Worm (Caenorhabditis elegans): ENCODE results near the gene mak-1.

mak-1 gene

DNA sequence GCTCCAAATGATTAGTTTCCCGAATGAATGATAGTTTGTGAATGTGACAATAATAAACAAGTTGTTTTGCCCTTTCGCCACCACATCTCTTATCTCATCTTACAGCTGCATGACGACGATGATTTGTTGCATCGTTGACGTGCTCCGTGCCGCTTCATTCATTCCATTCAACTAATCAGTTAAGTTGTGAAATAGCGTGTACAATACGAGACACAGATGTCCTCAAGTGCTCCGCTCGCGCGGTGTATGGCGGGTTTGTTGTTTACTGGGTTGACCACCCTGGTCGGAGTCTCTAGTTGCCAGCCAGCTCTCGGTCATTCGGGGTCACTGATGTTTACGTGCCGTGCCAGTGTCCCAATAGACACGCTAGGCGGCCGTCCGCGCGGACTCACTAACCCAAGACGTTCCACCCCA is 4.1 kb downstream of the mak-1 start (continued):
- TF ChIP-seq somi-1 (GFP tag; optimal IDR thresholded peaks at IDR 0.05) (no peak), tbx-9 (tag; optimal IDR thresholded peaks at IDR 0.05; ENCODE audit: borderline replicate concordance) (peak; percentile 58), ceh-91 (GFP tag; IDR thresholded peaks at IDR 0.05) (no peak), mcd-1 (GFP tag; IDR thresholded peaks at IDR 0.05) (no peak), dpff-1 (tag; optimal IDR thresholded peaks at IDR 0.05) (no peak), snpc-1.3 (tag; optimal IDR thresholded peaks at IDR 0.05; ENCODE audit: insufficient read depth) (no peak)

- TF ChIP-seq pbrm-1 (GFP tag; IDR thresholded peaks at IDR 0.05) (no peak), dpff-1 (tag; optimal IDR thresholded peaks at IDR 0.05) (no peak), lsl-1 (GFP tag; optimal IDR thresholded peaks at IDR 0.05) (no peak), rec-8 (tag; optimal IDR thresholded peaks at IDR 0.05) (no peak), fkh-3 (tag; optimal IDR thresholded peaks at IDR 0.05) (no peak), akir-1 (GFP tag; optimal IDR thresholded peaks at IDR 0.05) (no peak), nfyb-1 (GFP tag; IDR thresholded peaks at IDR 0.05) (no peak), nfya-1 (tag; optimal IDR thresholded peaks at IDR 0.05; ENCODE audit: borderline replicate concordance, insufficient read depth) (no peak), ceh-91 (GFP tag; IDR thresholded peaks at IDR 0.05) (no peak), hsf-1 (GFP tag; IDR thresholded peaks at IDR 0.05) (no peak)
Measured at ce11 chrII:8748638-8749037, 4.8 kb downstream of the mak-1 start.

DNA sequence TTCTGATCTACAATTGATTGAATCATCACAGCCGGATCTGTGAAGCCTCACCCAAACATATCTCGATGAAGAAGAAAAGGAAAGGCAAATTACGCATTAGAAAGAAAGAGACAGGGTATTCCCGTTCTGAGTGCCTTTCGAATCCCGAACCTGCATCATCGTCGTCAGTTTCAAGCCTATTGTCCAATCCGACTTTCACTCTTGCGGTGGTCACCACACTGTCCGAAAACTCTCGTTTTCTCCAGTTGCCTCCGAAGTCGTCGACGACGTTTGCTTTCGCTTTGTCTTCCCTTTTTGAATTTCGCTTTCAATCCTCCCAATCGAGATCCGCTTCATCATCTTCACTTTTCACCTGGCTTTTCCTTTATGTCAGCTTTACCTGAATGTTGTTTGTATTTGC is 5.2 kb downstream of the mak-1 start:
- TF ChIP-seq somi-1 (GFP tag; optimal IDR thresholded peaks at IDR 0.05) (no peak), snpc-1.1 (tag; optimal IDR thresholded peaks at IDR 0.05; ENCODE audit: insufficient read depth) (no peak), Y56A3A.18 (GFP tag; IDR thresholded peaks at IDR 0.05) (no peak), dox-1 (GFP tag; IDR thresholded peaks at IDR 0.05) (no peak), cebp-1 (GFP tag; IDR thresholded peaks at IDR 0.05) (no peak), cebp-1 (tag; optimal IDR thresholded peaks at IDR 0.05) (no peak), ZK185.1 (tag; optimal IDR thresholded peaks at IDR 0.05; ENCODE audit: poor library complexity, severe bottlenecking) (no peak), athp-1 (tag; optimal IDR thresholded peaks at IDR 0.05) (no peak), ztf-26 (tag; optimal IDR thresholded peaks at IDR 0.05) (no peak)

ce11 chrII:8750056-8750455 is 6.2 kb downstream of the mak-1 start:
- TF ChIP-seq somi-1 (GFP tag; optimal IDR thresholded peaks at IDR 0.05) = no peak
- TF ChIP-seq tlf-1 (GFP tag; optimal IDR thresholded peaks at IDR 0.05) = no peak
- no peak for TF ChIP-seq zfh-2 (GFP tag; conservative IDR thresholded peaks at IDR 0.05)
- no peak for TF ChIP-seq D2030.7 (GFP tag; IDR thresholded peaks at IDR 0.05)
- no peak for TF ChIP-seq lin-26 (GFP tag; IDR thresholded peaks at IDR 0.05)
- no peak for TF ChIP-seq mcd-1 (GFP tag; IDR thresholded peaks at IDR 0.05)
- no peak for TF ChIP-seq Y67H2A.10 (GFP tag; conservative IDR thresholded peaks at IDR 0.05)
- TF ChIP-seq ceh-91 (GFP tag; IDR thresholded peaks at IDR 0.05) = no peak
- no peak for TF ChIP-seq F49E8.2 (tag; optimal IDR thresholded peaks at IDR 0.05; ENCODE audit: insufficient read depth)
- no peak for TF ChIP-seq snpc-3.4 (tag; optimal IDR thresholded peaks at IDR 0.05)
- TF ChIP-seq atf-7 (tag; optimal IDR thresholded peaks at IDR 0.05) = no peak
- no peak for TF ChIP-seq ztf-25 (GFP tag; IDR thresholded peaks at IDR 0.05)
- no peak for TF ChIP-seq hlh-12 (tag; optimal IDR thresholded peaks at IDR 0.05)
- TF ChIP-seq hsf-1 (GFP tag; IDR thresholded peaks at IDR 0.05) = no peak
- TF ChIP-seq gei-17 (GFP tag; optimal IDR thresholded peaks at IDR 0.05) = no peak
- no peak for TF ChIP-seq B0035.1 (tag; optimal IDR thresholded peaks at IDR 0.05)
